Fruit fly (Drosophila melanogaster): ENCODE measurements around the gene Mrp5.

dm6 chr3R:19873102-19873737 is 2.3 kb downstream of the Mrp5 start:
- TF ChIP-seq fru (GFP tag; optimal IDR thresholded peaks at IDR 0.05) = no peak
- no peak for TF ChIP-seq usp (GFP tag; optimal IDR thresholded peaks at IDR 0.05)
- TF ChIP-seq Abd-B (GFP tag; optimal IDR thresholded peaks at IDR 0.05) = no peak
- no peak for TF ChIP-seq lola (GFP tag; optimal IDR thresholded peaks at IDR 0.05)
- TF ChIP-seq jim (GFP tag; optimal IDR thresholded peaks at IDR 0.05) = no peak
- TF ChIP-seq CG32264 (GFP tag; optimal IDR thresholded peaks at IDR 0.05) = no peak
- no peak for TF ChIP-seq tai (GFP tag; optimal IDR thresholded peaks at IDR 0.05)
- no peak for TF ChIP-seq Hr78 (GFP tag; optimal IDR thresholded peaks at IDR 0.05)
- no peak for TF ChIP-seq rgr (GFP tag; optimal IDR thresholded peaks at IDR 0.05)

Measured in whole organism, wandering third instar larva.